Worm (Caenorhabditis elegans) whole organism, L1 larva: ENCODE measurements around the gene fbxc-36.

Source experiments
- C04F5.9 ChIP-seq: sonication (generic microtip); optimal IDR thresholded peaks from 2 replicates; lab custom pipeline; 2016; ENCODE audit warnings: missing genetic modification characterization, missing compliant biosample characterization
- F16B12.6 ChIP-seq: fragments of 150-350 bp; optimal IDR thresholded peaks from 2 replicates; lab custom pipeline; 2014; ENCODE audit warnings: missing biosample characterization, missing genetic modification characterization
- aha-1 ChIP-seq: fragments of 150-350 bp; optimal IDR thresholded peaks from 2 replicates; lab custom pipeline; 2014; ENCODE audit warnings: missing biosample characterization, missing genetic modification characterization
- ama-1 ChIP-seq: fragments of 150-350 bp; optimal IDR thresholded peaks from 2 replicates; lab custom pipeline; 2014
- blmp-1 ChIP-seq: fragments of 150-350 bp; optimal IDR thresholded peaks from 2 replicates; lab custom pipeline; 2014; ENCODE audit warnings: missing biosample characterization, missing genetic modification characterization
- ceh-82 ChIP-seq, 3 experiments: fragments of 150-350 bp in 1 of 3; sonication (generic microtip) in 2 of 3; optimal IDR thresholded peaks; 2 replicates each; lab custom pipeline; 2014 to 2017; ENCODE audit warnings: missing biosample characterization in 3 of 3, missing genetic modification characterization in 3 of 3
- dpl-1 ChIP-seq, 3 experiments: fragments of 150-350 bp in 2 of 3; sonication (generic microtip) in 1 of 3; optimal IDR thresholded peaks; 2 replicates each; lab custom pipeline; 2014 to 2017; ENCODE audit warnings: missing biosample characterization in 3 of 3, missing genetic modification characterization in 3 of 3, missing genetic modification reagents in 3 of 3
- efl-1 ChIP-seq, 4 experiments: fragments of 150-350 bp; optimal IDR thresholded peaks in 3 of 4; peaks in 1 of 4; 1 replicate in 1 of 4; 2 replicates in 3 of 4; lab custom pipeline; 2014; ENCODE audit warnings: missing biosample characterization in 2 of 4, missing genetic modification characterization in 2 of 4, missing genetic modification reagents in 2 of 4
- egl-27 ChIP-seq, 2 experiments: fragments of 150-350 bp in 1 of 2; sonication (generic microtip); optimal IDR thresholded peaks; 3 replicates each; lab custom pipeline; 2017 to 2018; ENCODE audit warnings: missing biosample characterization in 2 of 2, missing genetic modification characterization in 2 of 2, missing genetic modification reagents in 2 of 2
- elt-3 ChIP-seq, 6 experiments: fragments of 150-350 bp in 1 of 6; sonication (generic microtip); optimal IDR thresholded peaks; 2 replicates each; lab custom pipeline; 2017 to 2018; ENCODE audit warnings: missing biosample characterization in 6 of 6, missing genetic modification characterization in 6 of 6, inconsistent platforms in 1 of 6
- ets-5 ChIP-seq: fragments of 200-800 bp; sonication (Bioruptor generic); IDR thresholded peaks from 2 replicates; pipeline ENCODE4 v1.3.6; 2022; ENCODE audit warnings: missing genetic modification characterization, missing compliant biosample characterization
- fkh-4 ChIP-seq: sonication (generic microtip); optimal IDR thresholded peaks from 2 replicates; lab custom pipeline; 2016; ENCODE audit warnings: missing compliant biosample characterization, missing genetic modification characterization, borderline replicate concordance
- fkh-8 ChIP-seq: sonication (generic microtip); optimal IDR thresholded peaks from 2 replicates; lab custom pipeline; 2016; ENCODE audit warnings: mild to moderate bottlenecking, missing genetic modification characterization, missing compliant biosample characterization
- grh-1 ChIP-seq: fragments of 200-800 bp; sonication (Bioruptor generic); IDR thresholded peaks from 2 replicates; pipeline ENCODE4 v1.3.6; 2022; ENCODE audit warnings: missing genetic modification reagents, missing genetic modification characterization, missing compliant biosample characterization
- hlh-4 ChIP-seq: sonication (generic microtip); optimal IDR thresholded peaks from 2 replicates; lab custom pipeline; 2016; ENCODE audit warnings: mild to moderate bottlenecking, missing genetic modification characterization, missing compliant biosample characterization
- hpl-2 ChIP-seq: fragments of 150-350 bp; optimal IDR thresholded peaks from 2 replicates; lab custom pipeline; 2014; ENCODE audit warnings: missing biosample characterization, missing genetic modification reagents, missing genetic modification characterization
- irx-1 ChIP-seq: sonication (generic microtip); optimal IDR thresholded peaks from 2 replicates; lab custom pipeline; 2016; ENCODE audit warnings: missing genetic modification characterization, missing compliant biosample characterization
- isw-1 ChIP-seq: fragments of 200-800 bp; sonication (Bioruptor generic); IDR thresholded peaks from 2 replicates; pipeline ENCODE4 v1.3.6; 2022; ENCODE audit warnings: missing genetic modification characterization, missing compliant biosample characterization
- lin-13 ChIP-seq: fragments of 150-350 bp; optimal IDR thresholded peaks from 2 replicates; lab custom pipeline; 2014; ENCODE audit warnings: missing biosample characterization, missing genetic modification reagents, missing genetic modification characterization
- lin-39 ChIP-seq: fragments of 150-350 bp; optimal IDR thresholded peaks from 2 replicates; lab custom pipeline; 2014; ENCODE audit warnings: missing biosample characterization, missing genetic modification reagents, missing genetic modification characterization
- lsy-2 ChIP-seq, 2 experiments: fragments of 150-350 bp; optimal IDR thresholded peaks; 2 replicates each; lab custom pipeline; 2014; ENCODE audit warnings: missing biosample characterization in 2 of 2, missing genetic modification characterization in 2 of 2
- mab-9 ChIP-seq: fragments of 200-800 bp; sonication (Bioruptor generic); IDR thresholded peaks from 2 replicates; pipeline ENCODE4 v1.3.6; 2022; ENCODE audit warnings: missing genetic modification reagents, missing genetic modification characterization, missing compliant biosample characterization
- mef-2 ChIP-seq: fragments of 150-350 bp; optimal IDR thresholded peaks from 2 replicates; lab custom pipeline; 2014; ENCODE audit warnings: missing biosample characterization, missing genetic modification characterization
- mep-1 ChIP-seq: fragments of 150-350 bp; optimal IDR thresholded peaks from 2 replicates; lab custom pipeline; 2014; ENCODE audit warnings: missing biosample characterization, missing genetic modification characterization
- nhr-11 ChIP-seq: fragments of 150-350 bp; optimal IDR thresholded peaks from 2 replicates; lab custom pipeline; 2014; ENCODE audit warnings: missing biosample characterization, missing genetic modification characterization
- nhr-19 ChIP-seq: fragments of 200-800 bp; sonication (Bioruptor generic); conservative IDR thresholded peaks from 2 replicates; pipeline ENCODE4 v1.3.6; 2022; ENCODE audit warnings: missing genetic modification characterization, missing compliant biosample characterization
- nhr-20 ChIP-seq: sonication (generic microtip); optimal IDR thresholded peaks from 2 replicates; lab custom pipeline; 2016; ENCODE audit warnings: mild to moderate bottlenecking, missing genetic modification characterization, missing compliant biosample characterization
- nhr-237 ChIP-seq: fragments of 150-350 bp; optimal IDR thresholded peaks from 2 replicates; lab custom pipeline; 2014; ENCODE audit warnings: missing biosample characterization, missing genetic modification characterization
- nhr-47 ChIP-seq: sonication (generic microtip); optimal IDR thresholded peaks from 2 replicates; lab custom pipeline; 2016; ENCODE audit warnings: mild to moderate bottlenecking, missing genetic modification characterization, moderate library complexity, missing compliant biosample characterization
- nhr-71 ChIP-seq: sonication (generic microtip); optimal IDR thresholded peaks from 2 replicates; lab custom pipeline; 2016; ENCODE audit warnings: mild to moderate bottlenecking, missing genetic modification characterization, moderate library complexity, missing compliant biosample characterization
- nhr-76 ChIP-seq: sonication (generic microtip); optimal IDR thresholded peaks from 2 replicates; lab custom pipeline; 2017; ENCODE audit warnings: missing biosample characterization, missing genetic modification characterization
- nhr-84 ChIP-seq: sonication (generic microtip); optimal IDR thresholded peaks from 2 replicates; lab custom pipeline; 2017; ENCODE audit warnings: missing biosample characterization, missing genetic modification characterization
- nhr-90 ChIP-seq: sonication (generic microtip); optimal IDR thresholded peaks from 2 replicates; lab custom pipeline; 2016; ENCODE audit warnings: mild to moderate bottlenecking, missing genetic modification characterization, missing compliant biosample characterization; ENCODE audit not compliant: poor library complexity
- pax-3 ChIP-seq: fragments of 200-800 bp; sonication (Bioruptor generic); optimal IDR thresholded peaks from 2 replicates; lab custom pipeline; 2018; ENCODE audit warnings: mild to moderate bottlenecking, missing genetic modification characterization, moderate library complexity, missing compliant biosample characterization
- rnt-1 ChIP-seq: sonication (generic microtip); optimal IDR thresholded peaks from 2 replicates; lab custom pipeline; 2016; ENCODE audit warnings: mild to moderate bottlenecking, missing genetic modification characterization, moderate library complexity, missing compliant biosample characterization
- skn-1 ChIP-seq: fragments of 150-350 bp; optimal IDR thresholded peaks from 2 replicates; lab custom pipeline; 2014; ENCODE audit warnings: missing biosample characterization, missing genetic modification characterization
- snpc-4 ChIP-seq: fragments of 150-350 bp; optimal IDR thresholded peaks from 2 replicates; lab custom pipeline; 2014; ENCODE audit warnings: missing biosample characterization, missing genetic modification characterization
- snu-23 ChIP-seq: sonication (generic microtip); optimal IDR thresholded peaks from 2 replicates; lab custom pipeline; 2016; ENCODE audit warnings: missing genetic modification characterization, missing compliant biosample characterization
- sup-37 ChIP-seq: fragments of 200-800 bp; sonication (Bioruptor generic); optimal IDR thresholded peaks from 2 replicates; lab custom pipeline; 2018; ENCODE audit warnings: mild to moderate bottlenecking, missing genetic modification characterization, missing compliant biosample characterization
- swsn-7 ChIP-seq: sonication (generic microtip); optimal IDR thresholded peaks from 2 replicates; lab custom pipeline; 2016; ENCODE audit warnings: missing genetic modification characterization, missing compliant biosample characterization
- tlp-1 ChIP-seq: fragments of 150-350 bp; optimal IDR thresholded peaks from 2 replicates; lab custom pipeline; 2014; ENCODE audit warnings: missing biosample characterization, missing genetic modification characterization
- unc-30 ChIP-seq: sonication (generic microtip); optimal IDR thresholded peaks from 2 replicates; lab custom pipeline; 2017; ENCODE audit warnings: missing biosample characterization, missing genetic modification characterization
- unc-62 ChIP-seq: fragments of 150-350 bp; optimal IDR thresholded peaks from 2 replicates; lab custom pipeline; 2014; ENCODE audit warnings: missing biosample characterization, missing genetic modification reagents, missing genetic modification characterization
- unc-86 ChIP-seq: sonication (generic microtip); optimal IDR thresholded peaks from 2 replicates; lab custom pipeline; 2016; ENCODE audit warnings: missing genetic modification characterization, missing compliant biosample characterization
- unc-98 ChIP-seq: fragments of 200-800 bp; sonication (Bioruptor generic); IDR thresholded peaks from 2 replicates; pipeline ENCODE4 v1.3.6; 2022; ENCODE audit warnings: missing genetic modification characterization, missing compliant biosample characterization
- ztf-11 ChIP-seq, 2 experiments: sonication (generic microtip); optimal IDR thresholded peaks; 2 replicates each; lab custom pipeline; 2016 to 2017; ENCODE audit warnings: missing genetic modification characterization in 2 of 2, missing biosample characterization in 1 of 2, missing compliant biosample characterization in 1 of 2

Gene fbxc-36

ce11 chrII:905335-905734, 35.4 kb upstream of the fbxc-36 start:
- no peak for TF ChIP-seq nhr-237 (tag; lab: Kevin White, UChicago)
- no peak for TF ChIP-seq pax-3 (tag; lab: Kevin White, UChicago)
- no peak for TF ChIP-seq lin-13 (GFP tag; lab: Kevin White, UChicago)
- peak; percentile 93 for TF ChIP-seq snpc-4 (tag; lab: Kevin White, UChicago)
- no peak for TF ChIP-seq dpl-1 (GFP tag; optimal IDR thresholded peaks at IDR 0.05; lab: Kevin White, UChicago)
- TF ChIP-seq rnt-1 (tag; lab: Kevin White, UChicago) = peak; percentile 69
- no peak for TF ChIP-seq unc-98 (GFP tag; lab: Robert Waterston, UW)
- TF ChIP-seq nhr-19 (GFP tag; lab: Robert Waterston, UW) = peak; percentile 41
- no peak for TF ChIP-seq F16B12.6 (tag; lab: Kevin White, UChicago)

DNA sequence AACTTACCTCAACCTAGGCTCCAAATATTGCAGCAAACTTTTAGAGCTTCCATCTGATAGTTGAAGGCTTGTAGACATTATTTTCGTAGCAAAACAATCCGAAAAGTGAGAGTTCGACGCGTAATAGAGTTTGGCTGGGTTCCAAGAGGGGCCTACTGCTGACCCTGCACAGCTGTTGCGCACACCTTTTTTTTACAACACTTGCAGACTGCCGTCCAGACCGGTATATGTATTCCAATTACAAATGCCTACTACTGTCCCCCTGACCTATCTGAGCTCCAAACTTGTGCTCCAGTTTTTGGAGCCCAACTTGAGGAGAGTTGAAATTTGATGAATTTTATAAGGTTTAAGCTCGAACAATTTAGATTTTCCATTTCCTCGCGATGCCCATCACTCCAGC, 31.2 kb upstream of the fbxc-36 start, which contains the start of the genes fbxc-24 and fbxc-27:
Gene fbxc-24 (minus strand): TSS at position 101 of the 400 bp plus-strand sequence.
Gene fbxc-27 (plus strand): TSS at position 216 of the 400 bp plus-strand sequence.
- TF ChIP-seq ets-5 (GFP tag; lab: Robert Waterston, UW) (no peak), nhr-20 (tag; lab: Kevin White, UChicago) (no peak), fkh-4 (tag; lab: Kevin White, UChicago) (no peak), lsy-2 (tag; optimal IDR thresholded peaks at IDR 0.05; lab: Kevin White, UChicago) (no peak), nhr-47 (tag; lab: Kevin White, UChicago) (no peak), grh-1 (GFP tag; lab: Robert Waterston, UW) (no peak), unc-62 (no peak), aha-1 (tag; lab: Kevin White, UChicago) (no peak), lin-39 (no peak), blmp-1 (tag; lab: Kevin White, UChicago) (no peak)

- TF ChIP-seq nhr-84 (tag; lab: Kevin White, UChicago) = no peak
- TF ChIP-seq nhr-90 (tag; lab: Kevin White, UChicago) = no peak
- no peak for TF ChIP-seq efl-1 (optimal IDR thresholded peaks at IDR 0.05; lab: Kevin White, UChicago)
- TF ChIP-seq efl-1 (GFP tag; optimal IDR thresholded peaks at IDR 0.05 in 1 of 2; lab: Kevin White, UChicago) = peak in 1 of 2 experiments; percentile 15
- TF ChIP-seq swsn-7 (tag; lab: Kevin White, UChicago) = no peak
- TF ChIP-seq nhr-11 = no peak
- no peak for TF ChIP-seq ets-5 (GFP tag; lab: Robert Waterston, UW)
- no peak for TF ChIP-seq nhr-20 (tag; lab: Kevin White, UChicago)
- TF ChIP-seq, all 84 proteins: peak for 1
These were observed 29.1 kb upstream of the fbxc-36 start, which contains the start of gene fbxc-31 for ce11 chrII:911680-912079. fbxc-31 (plus strand) TSS chrII:911980.

DNA sequence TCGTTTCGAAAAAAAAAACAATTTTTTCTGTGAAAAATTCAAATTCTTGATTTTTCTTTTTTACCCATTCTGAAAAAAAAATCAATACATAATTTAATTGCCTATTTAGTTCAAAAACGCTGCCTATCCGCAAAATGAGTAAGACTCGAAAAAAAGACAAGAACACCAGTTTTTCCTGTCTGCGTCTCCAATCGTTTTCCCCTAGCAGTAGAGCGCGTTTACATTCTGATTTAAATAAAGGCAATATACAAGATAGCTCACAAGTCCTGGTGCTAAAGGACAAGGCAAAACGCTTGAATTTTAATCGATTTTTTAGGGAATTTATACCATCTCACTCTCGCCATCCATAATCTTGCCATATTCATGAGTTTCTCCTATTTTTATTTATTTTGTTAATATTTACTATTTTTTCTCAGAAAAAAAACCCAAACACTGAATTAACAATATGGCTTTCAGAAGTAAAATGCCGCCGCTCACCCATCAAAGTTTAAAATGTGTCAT, 27.5 kb upstream of the fbxc-36 start, which contains the start of gene fbxc-33:
Gene fbxc-33 (plus strand): TSS at position 451 of the 501 bp plus-strand sequence.
- TF ChIP-seq mef-2 (tag; lab: Kevin White, UChicago) = no peak
- TF ChIP-seq unc-30 (tag; lab: Kevin White, UChicago) = no peak
- TF ChIP-seq hpl-2 = no peak
- no peak for TF ChIP-seq ama-1 (lab: Kevin White, UChicago)
- TF ChIP-seq mep-1 (tag; lab: Kevin White, UChicago) = no peak
- TF ChIP-seq blmp-1 (tag; lab: Kevin White, UChicago) = no peak
- no peak for TF ChIP-seq tlp-1 (tag; lab: Kevin White, UChicago)
- no peak for TF ChIP-seq nhr-76 (tag; lab: Kevin White, UChicago)
- no peak for TF ChIP-seq mab-9 (GFP tag; lab: Robert Waterston, UW)
- TF ChIP-seq elt-3 (tag; optimal IDR thresholded peaks at IDR 0.05; lab: Kevin White, UChicago) = no peak
- no peak for TF ChIP-seq pax-3 (tag; lab: Kevin White, UChicago)
- TF ChIP-seq ztf-11 (tag; optimal IDR thresholded peaks at IDR 0.05; lab: Kevin White, UChicago) = no peak
- TF ChIP-seq nhr-71 (tag; lab: Kevin White, UChicago) = no peak
- TF ChIP-seq hlh-4 (tag; lab: Kevin White, UChicago) = no peak
- peak; percentile 38 for TF ChIP-seq skn-1 (tag; lab: Kevin White, UChicago)
- TF ChIP-seq egl-27 (tag; optimal IDR thresholded peaks at IDR 0.05; lab: Kevin White, UChicago) = no peak
- TF ChIP-seq irx-1 = no peak
- no peak for TF ChIP-seq snu-23 (GFP tag; lab: Kevin White, UChicago)
- TF ChIP-seq sup-37 = no peak
- no peak for TF ChIP-seq fkh-8 (tag; lab: Kevin White, UChicago)
- no peak for TF ChIP-seq isw-1 (GFP tag; lab: Robert Waterston, UW)
- no peak for TF ChIP-seq unc-86
- no peak for TF ChIP-seq lin-39
- TF ChIP-seq nhr-90 (tag; lab: Kevin White, UChicago) = no peak
- no peak for TF ChIP-seq C04F5.9 (tag; lab: Kevin White, UChicago)
- TF ChIP-seq ceh-82 (tag; optimal IDR thresholded peaks at IDR 0.05; lab: Kevin White, UChicago) = peak in 1 of 3 experiments; percentile 31
- TF ChIP-seq rnt-1 (tag; lab: Kevin White, UChicago) = peak; percentile 34
- TF ChIP-seq grh-1 (GFP tag; lab: Robert Waterston, UW) = no peak
- TF ChIP-seq ets-5 (GFP tag; lab: Robert Waterston, UW) = no peak
